Fruit fly (Drosophila melanogaster) whole organism, embryonic: ENCODE measurements around the gene ct.
A peak's percentile ranks its signal among the peaks of the same experiment; 100 is the strongest.

Source experiments
- Antp ChIP-seq: fragments of 200-800 bp; sonication (Bioruptor generic); optimal IDR thresholded peaks from 3 replicates; lab custom pipeline; 2016; ENCODE audit warnings: missing biosample characterization, missing genetic modification characterization
- B-H1 ChIP-seq: fragments of 200-800 bp; sonication (Bioruptor generic); IDR thresholded peaks from 3 replicates; pipeline ENCODE4 v1.3.6; 2022; ENCODE audit warnings: missing biosample characterization, missing genetic modification characterization
- CG10462 ChIP-seq: fragments of 200-800 bp; sonication (Bioruptor generic); optimal IDR thresholded peaks from 2 replicates; lab custom pipeline; 2016; ENCODE audit warnings: missing biosample characterization, missing genetic modification characterization
- CG10979 ChIP-seq: fragments of 200-800 bp; sonication (Bioruptor generic); optimal IDR thresholded peaks from 2 replicates; lab custom pipeline; 2018; ENCODE audit warnings: missing biosample characterization, mild to moderate bottlenecking, missing genetic modification characterization, moderate library complexity
- CG12659 ChIP-seq: fragments of 200-800 bp; sonication (Bioruptor generic); optimal IDR thresholded peaks from 3 replicates; lab custom pipeline; 2017; ENCODE audit warnings: mild to moderate bottlenecking, missing biosample characterization, missing genetic modification reagents, missing genetic modification characterization
- CG15269 ChIP-seq: fragments of 200-800 bp; sonication (Bioruptor generic); optimal IDR thresholded peaks from 2 replicates; lab custom pipeline; 2018; ENCODE audit warnings: missing biosample characterization, mild to moderate bottlenecking, missing genetic modification characterization, moderate library complexity
- CG15696 ChIP-seq: fragments of 200-800 bp; sonication (Bioruptor generic); optimal IDR thresholded peaks from 2 replicates; lab custom pipeline; 2019; ENCODE audit warnings: missing biosample characterization, mild to moderate bottlenecking, missing genetic modification characterization, moderate library complexity
- CG17359 ChIP-seq: fragments of 200-800 bp; sonication (Bioruptor generic); optimal IDR thresholded peaks from 3 replicates; lab custom pipeline; 2018; ENCODE audit warnings: missing biosample characterization, mild to moderate bottlenecking, missing genetic modification characterization, moderate library complexity
- CG4820 ChIP-seq: fragments of 200-800 bp; sonication (Bioruptor generic); optimal IDR thresholded peaks from 3 replicates; lab custom pipeline; 2016; ENCODE audit warnings: missing biosample characterization, missing genetic modification characterization
- CG6254 ChIP-seq: fragments of 200-800 bp; sonication (Bioruptor generic); optimal IDR thresholded peaks from 3 replicates; lab custom pipeline; 2017; ENCODE audit warnings: mild to moderate bottlenecking, missing biosample characterization, missing genetic modification reagents, missing genetic modification characterization
- CG6689 ChIP-seq: fragments of 200-800 bp; sonication (Bioruptor generic); IDR thresholded peaks from 2 replicates; pipeline ENCODE4 v1.3.6; 2022; ENCODE audit warnings: missing biosample characterization, missing genetic modification characterization
- CG6791 ChIP-seq: fragments of 200-800 bp; sonication (Bioruptor generic); IDR thresholded peaks from 3 replicates; pipeline ENCODE4 v1.3.6; 2022; ENCODE audit warnings: missing biosample characterization, missing genetic modification characterization; ENCODE audit not compliant: partially characterized antibody
- D19B ChIP-seq: fragments of 200-800 bp; sonication (Bioruptor generic); optimal IDR thresholded peaks from 2 replicates; lab custom pipeline; 2017; ENCODE audit warnings: missing biosample characterization, mild to moderate bottlenecking, missing genetic modification characterization
- Dref ChIP-seq: fragments of 200-800 bp; sonication (Bioruptor generic); IDR thresholded peaks from 2 replicates; pipeline ENCODE4 v1.3.6; 2022; ENCODE audit warnings: missing biosample characterization, missing genetic modification characterization
- Eip74EF ChIP-seq, 2 experiments: fragments of 200-800 bp in 1 of 2; fragments of >200 bp in 1 of 2; sonication (Bioruptor generic) in 1 of 2; optimal IDR thresholded peaks; 2 replicates each; lab custom pipeline; 2017 to 2019; ENCODE audit warnings: missing biosample characterization in 2 of 2, missing genetic modification characterization in 2 of 2, mild to moderate bottlenecking in 1 of 2, moderate library complexity in 1 of 2
- H15 ChIP-seq: fragments of 200-800 bp; sonication (Bioruptor generic); IDR thresholded peaks from 3 replicates; pipeline ENCODE4 v1.3.6; 2022; ENCODE audit warnings: missing biosample characterization, missing genetic modification characterization
- Hr51 ChIP-seq, 2 experiments: fragments of 200-800 bp; sonication (Bioruptor generic); optimal IDR thresholded peaks; 2 replicates in 1 of 2; 3 replicates in 1 of 2; lab custom pipeline; 2016 to 2018; ENCODE audit warnings: missing biosample characterization in 2 of 2, missing genetic modification characterization in 2 of 2, mild to moderate bottlenecking in 1 of 2, moderate library complexity in 1 of 2
- Hr78 ChIP-seq, 2 experiments: fragments of 200-800 bp in 1 of 2; fragments of >200 bp in 1 of 2; sonication (Bioruptor generic) in 1 of 2; optimal IDR thresholded peaks; 2 replicates each; lab custom pipeline; 2017 to 2019; ENCODE audit warnings: missing biosample characterization in 2 of 2, missing genetic modification characterization in 2 of 2, mild to moderate bottlenecking in 1 of 2, moderate library complexity in 1 of 2
- Kr ChIP-seq: fragments of 200-800 bp; sonication (Bioruptor generic); optimal IDR thresholded peaks from 2 replicates; lab custom pipeline; 2017; ENCODE audit warnings: missing biosample characterization, mild to moderate bottlenecking, missing genetic modification characterization
- NfI ChIP-seq: fragments of 200-800 bp; sonication (Bioruptor generic); optimal IDR thresholded peaks from 3 replicates; lab custom pipeline; 2018; ENCODE audit warnings: missing biosample characterization, mild to moderate bottlenecking, missing genetic modification characterization, moderate library complexity
- Sox102F ChIP-seq: fragments of 200-800 bp; sonication (Bioruptor generic); optimal IDR thresholded peaks from 2 replicates; lab custom pipeline; 2018; ENCODE audit warnings: missing biosample characterization, mild to moderate bottlenecking, missing genetic modification characterization, moderate library complexity
- Sry-δ ChIP-seq: fragments of 200-800 bp; sonication (Bioruptor generic); optimal IDR thresholded peaks from 2 replicates; lab custom pipeline; 2016; ENCODE audit warnings: missing biosample characterization, missing genetic modification characterization
- Trl ChIP-seq, 3 experiments: fragments of >200 bp in 2 of 3; fragments of 200-800 bp in 1 of 3; sonication (Bioruptor generic) in 1 of 3; optimal IDR thresholded peaks; 2 replicates in 1 of 3; 3 replicates in 2 of 3; lab custom pipeline; 2016 to 2017; ENCODE audit warnings: missing biosample characterization in 1 of 3, missing genetic modification characterization in 1 of 3
- Xbp1 ChIP-seq: fragments of 200-800 bp; sonication (Bioruptor generic); optimal IDR thresholded peaks from 3 replicates; lab custom pipeline; 2016; ENCODE audit warnings: missing biosample characterization, mild to moderate bottlenecking, missing genetic modification characterization
- ab ChIP-seq: fragments of 200-800 bp; sonication (Bioruptor generic); optimal IDR thresholded peaks from 2 replicates; lab custom pipeline; 2016; ENCODE audit warnings: missing biosample characterization, missing genetic modification characterization
- abd-A ChIP-seq: fragments of 200-800 bp; sonication (Bioruptor generic); optimal IDR thresholded peaks from 3 replicates; lab custom pipeline; 2019; ENCODE audit warnings: missing biosample characterization, mild to moderate bottlenecking, missing genetic modification characterization, moderate library complexity
- bsh ChIP-seq, 2 experiments: fragments of 200-800 bp; sonication (Bioruptor generic); optimal IDR thresholded peaks; 2 replicates each; lab custom pipeline; 2017 to 2018; ENCODE audit warnings: mild to moderate bottlenecking in 2 of 2, missing biosample characterization in 2 of 2, missing genetic modification characterization in 2 of 2, moderate library complexity in 1 of 2
- cato ChIP-seq: fragments of 200-800 bp; sonication (Bioruptor generic); optimal IDR thresholded peaks from 2 replicates; lab custom pipeline; 2016; ENCODE audit warnings: missing biosample characterization, missing genetic modification characterization, borderline replicate concordance
- caup ChIP-seq: fragments of 200-800 bp; sonication (Bioruptor generic); optimal IDR thresholded peaks from 3 replicates; lab custom pipeline; 2017; ENCODE audit warnings: missing biosample characterization, mild to moderate bottlenecking, missing genetic modification characterization, moderate library complexity; ENCODE audit not compliant: severe bottlenecking
- emc ChIP-seq: fragments of 200-800 bp; sonication (Bioruptor generic); optimal IDR thresholded peaks from 2 replicates; lab custom pipeline; 2016; ENCODE audit warnings: missing biosample characterization, missing genetic modification characterization
- gcm ChIP-seq: fragments of 200-800 bp; sonication (Bioruptor generic); optimal IDR thresholded peaks from 2 replicates; lab custom pipeline; 2019; ENCODE audit warnings: missing biosample characterization, mild to moderate bottlenecking, missing genetic modification characterization, moderate library complexity
- gem ChIP-seq: fragments of 200-800 bp; sonication (Bioruptor generic); optimal IDR thresholded peaks from 2 replicates; lab custom pipeline; 2019; ENCODE audit warnings: missing biosample characterization, mild to moderate bottlenecking, missing genetic modification characterization, moderate library complexity
- h ChIP-seq: fragments of >200 bp; optimal IDR thresholded peaks from 2 replicates; lab custom pipeline; 2017
- kni ChIP-seq: fragments of 200-800 bp; sonication (Bioruptor generic); optimal IDR thresholded peaks from 3 replicates; lab custom pipeline; 2017; ENCODE audit warnings: mild to moderate bottlenecking, missing biosample characterization, missing genetic modification reagents, missing genetic modification characterization
- lmd ChIP-seq: fragments of 200-800 bp; sonication (Bioruptor generic); IDR thresholded peaks from 2 replicates; pipeline ENCODE4 v1.3.6; 2022; ENCODE audit warnings: missing biosample characterization, missing genetic modification characterization
- lola ChIP-seq, 3 experiments: fragments of >200 bp in 2 of 3; fragments of 200-800 bp in 1 of 3; sonication (Bioruptor generic) in 1 of 3; optimal IDR thresholded peaks; 2 replicates each; lab custom pipeline; 2017 to 2019; ENCODE audit warnings: missing biosample characterization in 3 of 3, missing genetic modification characterization in 3 of 3, mild to moderate bottlenecking in 1 of 3, moderate library complexity in 1 of 3
- mirr ChIP-seq: fragments of 200-800 bp; sonication (Bioruptor generic); optimal IDR thresholded peaks from 3 replicates; lab custom pipeline; 2018; ENCODE audit warnings: missing biosample characterization, mild to moderate bottlenecking, missing genetic modification characterization
- onecut ChIP-seq: fragments of 200-800 bp; sonication (Bioruptor generic); IDR thresholded peaks from 2 replicates; pipeline ENCODE4 v1.3.6; 2022; ENCODE audit warnings: missing biosample characterization, missing genetic modification characterization
- otp ChIP-seq: fragments of 200-800 bp; sonication (Bioruptor generic); IDR thresholded peaks from 3 replicates; pipeline ENCODE4, ENCODE4 v1.3.6; 2022; ENCODE audit warnings: missing biosample characterization, missing genetic modification characterization
- slou ChIP-seq: fragments of 200-800 bp; sonication (Bioruptor generic); optimal IDR thresholded peaks from 3 replicates; lab custom pipeline; 2016; ENCODE audit warnings: missing biosample characterization, missing genetic modification characterization

ct gene

DNA sequence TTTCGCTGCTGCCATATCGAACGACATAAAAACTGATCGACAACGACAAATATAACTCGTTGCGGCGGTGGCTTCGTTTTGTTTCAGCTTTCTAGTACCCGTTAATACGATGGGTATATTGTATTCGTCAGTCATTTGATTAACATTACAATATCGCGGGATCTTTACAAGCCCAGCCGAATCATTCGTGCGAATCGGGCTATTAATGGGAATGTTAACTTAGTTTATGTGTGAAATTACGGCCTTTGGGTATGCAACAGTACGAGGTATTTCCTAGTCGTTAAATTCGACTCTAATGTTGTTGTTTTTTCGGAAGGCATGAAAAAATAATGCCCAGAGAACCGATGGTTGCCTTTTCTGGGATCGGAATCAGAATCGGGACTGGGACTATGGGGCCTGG, 10.0 kb downstream of the ct start (continued):
- peak; percentile 15 for TF ChIP-seq CG12659
- peak; percentile 68 for TF ChIP-seq cato (GFP tag; lab: Kevin White, UChicago)
- TF ChIP-seq Antp (GFP tag; lab: Kevin White, UChicago) = peak; percentile 89
- TF ChIP-seq gcm (GFP tag; lab: Kevin White, UChicago) = peak; percentile 33
- peak; percentile 34 to 58 for TF ChIP-seq Hr51 (GFP tag; optimal IDR thresholded peaks at IDR 0.05; lab: Kevin White, UChicago)
- TF ChIP-seq slou = peak; percentile 17
- TF ChIP-seq mirr (GFP tag; lab: Kevin White, UChicago) = no peak
- peak; percentile 84 for TF ChIP-seq gem (tag; lab: Kevin White, UChicago)
- TF ChIP-seq Hr78 (GFP tag; optimal IDR thresholded peaks at IDR 0.05; lab: Kevin White, UChicago) = peak in 1 of 2 experiments; percentile 29
- TF ChIP-seq CG15269 (tag; lab: Kevin White, UChicago) = peak; percentile 68
- TF ChIP-seq CG10979 = peak; percentile 85
- TF ChIP-seq CG4820 = peak; percentile 80
- no peak for TF ChIP-seq abd-A (tag; lab: Kevin White, UChicago)
- TF ChIP-seq Eip74EF (GFP tag; optimal IDR thresholded peaks at IDR 0.05; lab: Kevin White, UChicago) = peak in 1 of 2 experiments; percentile 25
- TF ChIP-seq CG6791 (GFP tag; lab: Robert Waterston, UW) = no peak
- peak in 1 of 3 experiments; percentile 73 for TF ChIP-seq lola (GFP tag; optimal IDR thresholded peaks at IDR 0.05; lab: Kevin White, UChicago)
- peak; percentile 29 for TF ChIP-seq CG6254
- peak in 1 of 2 experiments; percentile 91 for TF ChIP-seq bsh (GFP tag; optimal IDR thresholded peaks at IDR 0.05; lab: Kevin White, UChicago)
- TF ChIP-seq NfI (GFP tag; lab: Kevin White, UChicago) = peak; percentile 51
- peak; percentile 76 for TF ChIP-seq H15 (GFP tag; lab: Robert Waterston, UW)
- TF ChIP-seq Sox102F = peak; percentile 83
- TF ChIP-seq Kr = no peak
- TF ChIP-seq caup (GFP tag; lab: Kevin White, UChicago) = peak; percentile 55
- TF ChIP-seq Xbp1 = peak; percentile 78
- peak; percentile 57 for TF ChIP-seq onecut (GFP tag; lab: Robert Waterston, UW)
- no peak for TF ChIP-seq ab
- peak; percentile 39 for TF ChIP-seq Sry-δ (GFP tag; lab: Kevin White, UChicago)
- no peak for TF ChIP-seq Trl (optimal IDR thresholded peaks at IDR 0.05; lab: Kevin White, UChicago)
- TF ChIP-seq Trl (GFP tag; optimal IDR thresholded peaks at IDR 0.05; lab: Kevin White, UChicago) = peak; percentile 85
- TF ChIP-seq kni (GFP tag; lab: Kevin White, UChicago) = no peak
- peak; percentile 32 for TF ChIP-seq CG15696 (tag; lab: Kevin White, UChicago)
- no peak for TF ChIP-seq h (lab: Kevin White, UChicago)
- TF ChIP-seq lmd (GFP tag; lab: Robert Waterston, UW) = peak; percentile 81
- TF ChIP-seq B-H1 (GFP tag; lab: Robert Waterston, UW) = peak; percentile 58; the same call in 1 of the 3 replicates
- peak; percentile 70; the same call in 2 of the 3 replicates for TF ChIP-seq otp (GFP tag; lab: Robert Waterston, UW)
- TF ChIP-seq CG10462 (GFP tag; lab: Kevin White, UChicago) = peak; percentile 38
- peak; percentile 74 for TF ChIP-seq CG6689 (GFP tag; lab: Robert Waterston, UW)
- peak; percentile 80 for TF ChIP-seq CG17359 (tag; lab: Kevin White, UChicago)
- no peak for TF ChIP-seq Dref (GFP tag; lab: Robert Waterston, UW)
- TF ChIP-seq D19B = peak; percentile 88
- TF ChIP-seq emc (GFP tag; lab: Kevin White, UChicago) = peak; percentile 43
